Fruit fly (Drosophila melanogaster): Measurements from ENCODE around the gene alpha-Man-IIa.

Gene alpha-Man-IIa

dm6 chr3R:9390201-9390600 lies 22.1 kb upstream of the alpha-Man-IIa start:
- TF ChIP-seq usp (GFP tag; optimal IDR thresholded peaks at IDR 0.05) (no peak), CG8478 (optimal IDR thresholded peaks at IDR 0.05) (no peak), EcR (GFP tag; optimal IDR thresholded peaks at IDR 0.05) (no peak), Dll (optimal IDR thresholded peaks at IDR 0.05) (no peak), psq (optimal IDR thresholded peaks at IDR 0.05) (no peak), pan (optimal IDR thresholded peaks at IDR 0.05) (no peak)

dm6 chr3R:9392421-9392820 lies 19.9 kb upstream of the alpha-Man-IIa start:
- TF ChIP-seq EcR (GFP tag; optimal IDR thresholded peaks at IDR 0.05) (no peak), CG8478 (optimal IDR thresholded peaks at IDR 0.05) (no peak), Dll (optimal IDR thresholded peaks at IDR 0.05) (no peak), usp (GFP tag; optimal IDR thresholded peaks at IDR 0.05) (no peak), pan (optimal IDR thresholded peaks at IDR 0.05) (no peak), psq (optimal IDR thresholded peaks at IDR 0.05) (no peak)

dm6 chr3R:9393542-9394025 lies 18.8 kb upstream of the alpha-Man-IIa start:
- no peak for TF ChIP-seq Dll (optimal IDR thresholded peaks at IDR 0.05)
- TF ChIP-seq EcR (GFP tag; optimal IDR thresholded peaks at IDR 0.05): no peak
- no peak for TF ChIP-seq CG8478 (optimal IDR thresholded peaks at IDR 0.05)

- TF ChIP-seq usp (GFP tag; optimal IDR thresholded peaks at IDR 0.05): no peak
- TF ChIP-seq CG8478 (optimal IDR thresholded peaks at IDR 0.05): no peak
- TF ChIP-seq pan (optimal IDR thresholded peaks at IDR 0.05): no peak
- no peak for TF ChIP-seq psq (optimal IDR thresholded peaks at IDR 0.05)
- no peak for TF ChIP-seq EcR (GFP tag; optimal IDR thresholded peaks at IDR 0.05)
- TF ChIP-seq Dll (optimal IDR thresholded peaks at IDR 0.05): no peak
Observed at dm6 chr3R:9394385-9395042, 17.8 kb upstream of the alpha-Man-IIa start, which contains the start of gene FER. FER (minus strand) TSS chr3R:9394546.

- TF ChIP-seq usp (GFP tag; optimal IDR thresholded peaks at IDR 0.05) (no peak), Dll (optimal IDR thresholded peaks at IDR 0.05) (no peak), pan (optimal IDR thresholded peaks at IDR 0.05) (no peak)
Observed at dm6 chr3R:9395998-9396397, 16.4 kb upstream of the alpha-Man-IIa start.

- TF ChIP-seq EcR (GFP tag; optimal IDR thresholded peaks at IDR 0.05) (no peak), pan (optimal IDR thresholded peaks at IDR 0.05) (no peak), Dll (optimal IDR thresholded peaks at IDR 0.05) (no peak), usp (GFP tag; optimal IDR thresholded peaks at IDR 0.05) (no peak), CG8478 (optimal IDR thresholded peaks at IDR 0.05) (no peak), psq (optimal IDR thresholded peaks at IDR 0.05) (no peak)
Observed at dm6 chr3R:9397890-9398289, 14.5 kb upstream of the alpha-Man-IIa start, which contains the start of gene Or85f. Or85f (plus strand) TSS chr3R:9398190.

- TF ChIP-seq Dll (optimal IDR thresholded peaks at IDR 0.05) (no peak), EcR (GFP tag; optimal IDR thresholded peaks at IDR 0.05) (no peak), usp (GFP tag; optimal IDR thresholded peaks at IDR 0.05) (no peak), pan (optimal IDR thresholded peaks at IDR 0.05) (no peak), CG8478 (optimal IDR thresholded peaks at IDR 0.05) (no peak), psq (optimal IDR thresholded peaks at IDR 0.05) (no peak)
Observed at dm6 chr3R:9399074-9399473, 13.3 kb upstream of the alpha-Man-IIa start.

- no peak for TF ChIP-seq EcR (GFP tag; optimal IDR thresholded peaks at IDR 0.05)
- TF ChIP-seq CG8478 (optimal IDR thresholded peaks at IDR 0.05): no peak
- no peak for TF ChIP-seq pan (optimal IDR thresholded peaks at IDR 0.05)
- no peak for TF ChIP-seq Dll (optimal IDR thresholded peaks at IDR 0.05)
- no peak for TF ChIP-seq psq (optimal IDR thresholded peaks at IDR 0.05)
Observed at dm6 chr3R:9399951-9400392, 12.4 kb upstream of the alpha-Man-IIa start, which contains the start of gene CG34117. CG34117 (minus strand) TSS chr3R:9400053.

- TF ChIP-seq pan (optimal IDR thresholded peaks at IDR 0.05): no peak
- no peak for TF ChIP-seq usp (GFP tag; optimal IDR thresholded peaks at IDR 0.05)
- TF ChIP-seq Dll (optimal IDR thresholded peaks at IDR 0.05): no peak
- TF ChIP-seq EcR (GFP tag; optimal IDR thresholded peaks at IDR 0.05): no peak
- no peak for TF ChIP-seq psq (optimal IDR thresholded peaks at IDR 0.05)
- no peak for TF ChIP-seq CG8478 (optimal IDR thresholded peaks at IDR 0.05)
Observed at dm6 chr3R:9401127-9401603, 11.2 kb upstream of the alpha-Man-IIa start, which contains the start of the genes RpL34b and CG8132. RpL34b (minus strand) TSS chr3R:9401226. CG8132 (plus strand) TSS chr3R:9401495.

- TF ChIP-seq Dll (optimal IDR thresholded peaks at IDR 0.05) (no peak), psq (optimal IDR thresholded peaks at IDR 0.05) (no peak), CG8478 (optimal IDR thresholded peaks at IDR 0.05) (no peak), usp (GFP tag; optimal IDR thresholded peaks at IDR 0.05) (no peak), pan (optimal IDR thresholded peaks at IDR 0.05) (no peak), EcR (GFP tag; optimal IDR thresholded peaks at IDR 0.05) (no peak)
Observed at dm6 chr3R:9404104-9404512, 8.2 kb upstream of the alpha-Man-IIa start, which contains the start of the genes CG9356, BBIP1 and CG8135. CG9356 (minus strand) TSS chr3R:9404269. BBIP1 (plus strand) TSS chr3R:9404385. CG8135 (plus strand) TSS chr3R:9404385.

dm6 chr3R:9408069-9408468 lies 4.3 kb upstream of the alpha-Man-IIa start, which contains the start of gene CG44261:
CG44261 (minus strand) TSS chr3R:9408169.
- no peak for TF ChIP-seq pan (optimal IDR thresholded peaks at IDR 0.05)
- no peak for TF ChIP-seq usp (GFP tag; optimal IDR thresholded peaks at IDR 0.05)
- TF ChIP-seq psq (optimal IDR thresholded peaks at IDR 0.05): no peak
- no peak for TF ChIP-seq EcR (GFP tag; optimal IDR thresholded peaks at IDR 0.05)
- no peak for TF ChIP-seq CG8478 (optimal IDR thresholded peaks at IDR 0.05)
- TF ChIP-seq Dll (optimal IDR thresholded peaks at IDR 0.05): no peak

dm6 chr3R:9410182-9410581 lies 2.2 kb upstream of the alpha-Man-IIa start, which contains the start of gene betaTub85D:
betaTub85D (minus strand) TSS chr3R:9410282.
- no peak for TF ChIP-seq EcR (GFP tag; optimal IDR thresholded peaks at IDR 0.05)
- no peak for TF ChIP-seq CG8478 (optimal IDR thresholded peaks at IDR 0.05)
- no peak for TF ChIP-seq usp (GFP tag; optimal IDR thresholded peaks at IDR 0.05)
- no peak for TF ChIP-seq psq (optimal IDR thresholded peaks at IDR 0.05)
- TF ChIP-seq Dll (optimal IDR thresholded peaks at IDR 0.05): no peak
- no peak for TF ChIP-seq pan (optimal IDR thresholded peaks at IDR 0.05)

All from whole organism.